Fruit fly (Drosophila melanogaster) S2 (cell line): ENCODE measurements around the gene Fkbp59.

Experiments used
- CG8478 ChIP-seq: fragments of >200 bp; optimal IDR thresholded peaks from 2 replicates; lab custom pipeline; 2018
- CTCF ChIP-seq, 2 experiments: fragments of >200 bp; optimal IDR thresholded peaks; 2 replicates each; lab custom pipeline; 2018

- TF ChIP-seq CG8478 (lab: Kevin White, UChicago): no peak
- no peak for TF ChIP-seq CTCF (optimal IDR thresholded peaks at IDR 0.05; lab: Kevin White, UChicago)
Measured at dm6 chr2L:9919949-9920348, 32.1 kb downstream of the Fkbp59 start, which contains the start of gene CG4594.
